Worm (Caenorhabditis elegans) whole organism, L1 larva: Measurements from ENCODE around the gene ZC190.2.

Experiments used
- C04F5.9 ChIP-seq: sonication (generic microtip); optimal IDR thresholded peaks from 2 replicates; lab custom pipeline; 2016; ENCODE audit warnings: missing genetic modification characterization, missing compliant biosample characterization
- C16A3.4 ChIP-seq: fragments of 150-350 bp; optimal IDR thresholded peaks from 2 replicates; lab custom pipeline; 2014; ENCODE audit warnings: missing biosample characterization, missing genetic modification characterization
- F16B12.6 ChIP-seq: fragments of 150-350 bp; optimal IDR thresholded peaks from 2 replicates; lab custom pipeline; 2014; ENCODE audit warnings: missing biosample characterization, missing genetic modification characterization
- Y116A8C.19 ChIP-seq: sonication (generic microtip); optimal IDR thresholded peaks from 2 replicates; lab custom pipeline; 2016; ENCODE audit warnings: missing compliant biosample characterization, missing genetic modification characterization, borderline replicate concordance
- blmp-1 ChIP-seq: fragments of 150-350 bp; optimal IDR thresholded peaks from 2 replicates; lab custom pipeline; 2014; ENCODE audit warnings: missing biosample characterization, missing genetic modification characterization
- ceh-8 ChIP-seq: fragments of 200-800 bp; sonication (Bioruptor generic); optimal IDR thresholded peaks from 2 replicates; lab custom pipeline; 2018; ENCODE audit warnings: mild to moderate bottlenecking, missing genetic modification characterization, moderate library complexity, missing compliant biosample characterization
- ceh-82 ChIP-seq, 3 experiments: fragments of 150-350 bp in 1 of 3; sonication (generic microtip) in 2 of 3; optimal IDR thresholded peaks; 2 replicates each; lab custom pipeline; 2014 to 2017; ENCODE audit warnings: missing biosample characterization in 3 of 3, missing genetic modification characterization in 3 of 3
- ceh-88 ChIP-seq: fragments of 200-800 bp; sonication (Bioruptor generic); IDR thresholded peaks from 2 replicates; pipeline ENCODE4 v1.3.6; 2022; ENCODE audit warnings: missing genetic modification characterization, missing compliant biosample characterization
- dsc-1 ChIP-seq: sonication (generic microtip); optimal IDR thresholded peaks from 2 replicates; lab custom pipeline; 2016; ENCODE audit warnings: mild to moderate bottlenecking, missing genetic modification characterization, missing compliant biosample characterization
- efl-1 ChIP-seq, 4 experiments: fragments of 150-350 bp; optimal IDR thresholded peaks in 3 of 4; peaks in 1 of 4; 1 replicate in 1 of 4; 2 replicates in 3 of 4; lab custom pipeline; 2014; ENCODE audit warnings: missing biosample characterization in 2 of 4, missing genetic modification characterization in 2 of 4, missing genetic modification reagents in 2 of 4
- elt-2 ChIP-seq: sonication (generic microtip); optimal IDR thresholded peaks from 2 replicates; lab custom pipeline; 2016; ENCODE audit warnings: missing genetic modification characterization, mild to moderate bottlenecking, inconsistent platforms, missing compliant biosample characterization, missing genetic modification reagents
- elt-3 ChIP-seq, 6 experiments: fragments of 150-350 bp in 1 of 6; sonication (generic microtip); optimal IDR thresholded peaks; 2 replicates each; lab custom pipeline; 2017 to 2018; ENCODE audit warnings: missing biosample characterization in 6 of 6, missing genetic modification characterization in 6 of 6, inconsistent platforms in 1 of 6
- fos-1 ChIP-seq: fragments of 150-350 bp; optimal IDR thresholded peaks from 2 replicates; lab custom pipeline; 2014; ENCODE audit warnings: missing biosample characterization, missing genetic modification characterization
- hlh-17 ChIP-seq: fragments of 200-800 bp; sonication (Bioruptor generic); optimal IDR thresholded peaks from 2 replicates; lab custom pipeline; 2018; ENCODE audit warnings: missing genetic modification characterization, mild to moderate bottlenecking, missing compliant biosample characterization, moderate library complexity, borderline replicate concordance
- lin-14 ChIP-seq: fragments of 200-800 bp; sonication (Bioruptor generic); optimal IDR thresholded peaks from 2 replicates; lab custom pipeline; 2018; ENCODE audit warnings: mild to moderate bottlenecking, missing genetic modification characterization, moderate library complexity, missing compliant biosample characterization
- lin-35 ChIP-seq, 2 experiments: fragments of 150-350 bp; optimal IDR thresholded peaks; 2 replicates each; lab custom pipeline; 2014; ENCODE audit warnings: missing biosample characterization in 2 of 2, missing genetic modification characterization in 2 of 2, missing genetic modification reagents in 2 of 2
- lir-3 ChIP-seq: sonication (generic microtip); optimal IDR thresholded peaks from 2 replicates; lab custom pipeline; 2016; ENCODE audit warnings: mild to moderate bottlenecking, missing genetic modification characterization, moderate library complexity, missing compliant biosample characterization; ENCODE audit not compliant: poor library complexity
- lsy-2 ChIP-seq, 2 experiments: fragments of 150-350 bp; optimal IDR thresholded peaks; 2 replicates each; lab custom pipeline; 2014; ENCODE audit warnings: missing biosample characterization in 2 of 2, missing genetic modification characterization in 2 of 2
- mdl-1 ChIP-seq, 2 experiments: fragments of 150-350 bp; optimal IDR thresholded peaks; 2 replicates each; lab custom pipeline; 2014 to 2017; ENCODE audit warnings: missing biosample characterization in 2 of 2, missing genetic modification characterization in 2 of 2, inconsistent platforms in 1 of 2
- mef-2 ChIP-seq: fragments of 150-350 bp; optimal IDR thresholded peaks from 2 replicates; lab custom pipeline; 2014; ENCODE audit warnings: missing biosample characterization, missing genetic modification characterization
- nhr-11 ChIP-seq: fragments of 150-350 bp; optimal IDR thresholded peaks from 2 replicates; lab custom pipeline; 2014; ENCODE audit warnings: missing biosample characterization, missing genetic modification characterization
- nhr-19 ChIP-seq: fragments of 200-800 bp; sonication (Bioruptor generic); conservative IDR thresholded peaks from 2 replicates; pipeline ENCODE4 v1.3.6; 2022; ENCODE audit warnings: missing genetic modification characterization, missing compliant biosample characterization
- nhr-20 ChIP-seq: sonication (generic microtip); optimal IDR thresholded peaks from 2 replicates; lab custom pipeline; 2016; ENCODE audit warnings: mild to moderate bottlenecking, missing genetic modification characterization, missing compliant biosample characterization
- nhr-71 ChIP-seq: sonication (generic microtip); optimal IDR thresholded peaks from 2 replicates; lab custom pipeline; 2016; ENCODE audit warnings: mild to moderate bottlenecking, missing genetic modification characterization, moderate library complexity, missing compliant biosample characterization
- nhr-76 ChIP-seq: sonication (generic microtip); optimal IDR thresholded peaks from 2 replicates; lab custom pipeline; 2017; ENCODE audit warnings: missing biosample characterization, missing genetic modification characterization
- nhr-85 ChIP-seq: sonication (generic microtip); peaks from one replicate; lab custom pipeline; 2016; ENCODE audit warnings: missing genetic modification characterization, inconsistent platforms, missing compliant biosample characterization
- pag-3 ChIP-seq: sonication (generic microtip); optimal IDR thresholded peaks from 2 replicates; lab custom pipeline; 2017; ENCODE audit warnings: missing genetic modification characterization, mild to moderate bottlenecking, missing compliant biosample characterization, antibody characterized with exemption, borderline replicate concordance; ENCODE audit not compliant: insufficient read depth
- rnt-1 ChIP-seq: sonication (generic microtip); optimal IDR thresholded peaks from 2 replicates; lab custom pipeline; 2016; ENCODE audit warnings: mild to moderate bottlenecking, missing genetic modification characterization, moderate library complexity, missing compliant biosample characterization
- skn-1 ChIP-seq: fragments of 150-350 bp; optimal IDR thresholded peaks from 2 replicates; lab custom pipeline; 2014; ENCODE audit warnings: missing biosample characterization, missing genetic modification characterization
- snpc-4 ChIP-seq: fragments of 150-350 bp; optimal IDR thresholded peaks from 2 replicates; lab custom pipeline; 2014; ENCODE audit warnings: missing biosample characterization, missing genetic modification characterization
- snu-23 ChIP-seq: sonication (generic microtip); optimal IDR thresholded peaks from 2 replicates; lab custom pipeline; 2016; ENCODE audit warnings: missing genetic modification characterization, missing compliant biosample characterization
- sox-4 ChIP-seq: sonication (generic microtip); optimal IDR thresholded peaks from 2 replicates; lab custom pipeline; 2016; ENCODE audit warnings: missing genetic modification characterization, missing compliant biosample characterization
- sup-37 ChIP-seq: fragments of 200-800 bp; sonication (Bioruptor generic); optimal IDR thresholded peaks from 2 replicates; lab custom pipeline; 2018; ENCODE audit warnings: mild to moderate bottlenecking, missing genetic modification characterization, missing compliant biosample characterization
- swsn-7 ChIP-seq: sonication (generic microtip); optimal IDR thresholded peaks from 2 replicates; lab custom pipeline; 2016; ENCODE audit warnings: missing genetic modification characterization, missing compliant biosample characterization
- tbx-2 ChIP-seq: sonication (generic microtip); optimal IDR thresholded peaks from 2 replicates; lab custom pipeline; 2016; ENCODE audit warnings: missing genetic modification characterization, missing compliant biosample characterization
- tlp-1 ChIP-seq: fragments of 150-350 bp; optimal IDR thresholded peaks from 2 replicates; lab custom pipeline; 2014; ENCODE audit warnings: missing biosample characterization, missing genetic modification characterization
- unc-130 ChIP-seq: fragments of 150-350 bp; optimal IDR thresholded peaks from 2 replicates; lab custom pipeline; 2017; ENCODE audit warnings: missing biosample characterization, missing genetic modification characterization, inconsistent platforms
- xbp-1 ChIP-seq: sonication (generic microtip); optimal IDR thresholded peaks from 2 replicates; lab custom pipeline; 2016; ENCODE audit warnings: missing genetic modification characterization, missing compliant biosample characterization
- zip-4 ChIP-seq: fragments of 200-800 bp; sonication (Bioruptor generic); optimal IDR thresholded peaks from 2 replicates; lab custom pipeline; 2018; ENCODE audit warnings: mild to moderate bottlenecking, missing genetic modification characterization, moderate library complexity, missing compliant biosample characterization
- ztf-4 ChIP-seq: fragments of 150-350 bp; optimal IDR thresholded peaks from 2 replicates; lab custom pipeline; 2014; ENCODE audit warnings: missing biosample characterization, missing genetic modification characterization

The ZC190.2 gene

ce11 chrV:8654460-8655419 lies 26.4 kb upstream of the ZC190.2 start:
- TF ChIP-seq zip-4 (GFP tag; lab: Kevin White, UChicago) (no peak), elt-2 (peak; percentile 41), rnt-1 (tag; lab: Kevin White, UChicago) (peak; percentile 31), lin-14 (GFP tag; lab: Kevin White, UChicago) (peak; percentile 70), lin-35 (GFP tag; optimal IDR thresholded peaks at IDR 0.05; lab: Kevin White, UChicago) (peak in 1 of 2 experiments; percentile 48)

DNA sequence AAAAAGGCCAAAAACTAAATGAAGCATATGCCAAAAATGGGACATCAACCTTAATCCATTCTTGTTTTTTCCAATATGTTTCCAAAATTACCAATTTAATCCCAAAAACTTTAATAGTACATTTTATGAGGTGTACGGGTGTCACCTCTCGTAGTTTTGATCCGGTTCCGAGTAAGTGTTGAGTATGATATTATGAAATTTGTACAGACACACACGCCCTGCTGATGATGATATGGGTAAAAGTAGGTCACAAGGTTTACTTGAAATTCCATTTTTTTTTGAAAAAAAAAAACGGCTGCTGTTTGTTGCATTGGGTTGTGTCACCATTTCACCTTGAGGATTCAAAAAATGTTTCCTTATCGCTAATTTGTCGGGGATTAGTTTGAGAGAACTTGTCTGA lies 23.2 kb upstream of the ZC190.2 start:
- TF ChIP-seq ceh-82 (tag; optimal IDR thresholded peaks at IDR 0.05; lab: Kevin White, UChicago) (no peak), F16B12.6 (tag; lab: Kevin White, UChicago) (no peak), efl-1 (optimal IDR thresholded peaks at IDR 0.05; lab: Kevin White, UChicago) (no peak), efl-1 (GFP tag; optimal IDR thresholded peaks at IDR 0.05 in 1 of 2; lab: Kevin White, UChicago) (peak in 1 of 2 experiments; percentile 79), lsy-2 (tag; optimal IDR thresholded peaks at IDR 0.05; lab: Kevin White, UChicago) (no peak), skn-1 (tag; lab: Kevin White, UChicago) (peak; percentile 80), nhr-85 (tag; lab: Kevin White, UChicago) (peak; percentile 51), nhr-19 (GFP tag; lab: Robert Waterston, UW) (no peak), lin-35 (GFP tag; optimal IDR thresholded peaks at IDR 0.05; lab: Kevin White, UChicago) (peak in 1 of 2 experiments; percentile 3)

DNA sequence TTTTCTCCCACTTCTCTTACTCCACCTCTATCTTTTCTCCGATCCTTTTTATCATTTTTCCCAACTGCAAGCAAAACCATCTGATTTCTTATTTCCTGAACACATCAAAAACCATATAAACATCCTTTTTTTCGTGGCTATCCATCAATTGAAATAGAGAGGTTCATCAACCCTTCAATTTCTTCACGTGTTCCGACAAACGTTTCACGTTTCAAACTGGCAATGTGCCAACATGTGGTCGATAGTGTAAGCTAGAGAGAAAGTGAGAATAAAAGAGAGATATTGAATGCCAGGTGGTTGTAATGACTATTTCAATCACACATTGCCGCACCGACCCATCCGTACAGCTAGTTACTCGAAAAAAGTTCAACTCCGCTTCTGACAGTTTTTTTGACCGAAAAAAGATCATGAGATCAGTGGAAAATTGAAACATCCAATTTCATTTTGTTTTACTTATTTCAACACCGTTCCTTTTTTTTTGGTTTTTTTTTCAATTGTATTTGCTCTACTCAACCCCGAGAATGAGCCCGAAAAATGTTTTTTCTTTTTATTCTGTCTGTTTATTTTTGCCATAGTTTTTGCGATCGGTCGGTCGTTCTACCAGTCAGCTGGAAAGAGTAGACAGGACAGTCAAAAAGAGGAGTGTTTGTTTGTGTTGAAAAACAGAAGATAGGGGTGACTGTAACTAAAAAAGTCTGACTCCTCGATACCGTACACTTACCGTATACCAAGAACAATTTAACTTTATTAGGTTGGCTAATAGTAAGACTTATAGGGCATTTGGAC lies 22.4 kb upstream of the ZC190.2 start:
- peak; percentile 56 for TF ChIP-seq blmp-1 (tag; lab: Kevin White, UChicago)
- peak; percentile 60 for TF ChIP-seq nhr-71
- TF ChIP-seq lsy-2 (tag; optimal IDR thresholded peaks at IDR 0.05; lab: Kevin White, UChicago) = peak in 1 of 2 experiments; percentile 52
- TF ChIP-seq tbx-2 (tag; lab: Kevin White, UChicago) = peak; percentile 8
- TF ChIP-seq snu-23 (GFP tag; lab: Kevin White, UChicago) = peak; percentile 43
- TF ChIP-seq tlp-1 = no peak
- peak; percentile 56 for TF ChIP-seq rnt-1 (tag; lab: Kevin White, UChicago)
- TF ChIP-seq sup-37 = peak; percentile 13
- peak; percentile 91 for TF ChIP-seq pag-3
- TF ChIP-seq mdl-1 (tag; optimal IDR thresholded peaks at IDR 0.05; lab: Kevin White, UChicago) = peak in 1 of 2 experiments; percentile 56
- TF ChIP-seq unc-130 (tag; lab: Kevin White, UChicago) = peak; percentile 15
- peak; percentile 7 for TF ChIP-seq ztf-4 (tag; lab: Kevin White, UChicago)
- no peak for TF ChIP-seq fos-1 (tag; lab: Kevin White, UChicago)
- peak; percentile 2 for TF ChIP-seq C16A3.4 (tag; lab: Kevin White, UChicago)
- no peak for TF ChIP-seq ceh-8 (GFP tag; lab: Kevin White, UChicago)
- peak; percentile 36 for TF ChIP-seq nhr-20 (tag; lab: Kevin White, UChicago)
- no peak for TF ChIP-seq snpc-4 (tag; lab: Kevin White, UChicago)
- TF ChIP-seq dsc-1 (tag; lab: Kevin White, UChicago) = peak; percentile 8
- TF ChIP-seq lin-14 (GFP tag; lab: Kevin White, UChicago) = peak; percentile 77
- TF ChIP-seq ceh-88 (GFP tag; lab: Robert Waterston, UW) = no peak
- no peak for TF ChIP-seq efl-1 (optimal IDR thresholded peaks at IDR 0.05; lab: Kevin White, UChicago)
- TF ChIP-seq efl-1 (GFP tag; optimal IDR thresholded peaks at IDR 0.05 in 1 of 2; lab: Kevin White, UChicago) = peak in 1 of 2 experiments; percentile 77

DNA sequence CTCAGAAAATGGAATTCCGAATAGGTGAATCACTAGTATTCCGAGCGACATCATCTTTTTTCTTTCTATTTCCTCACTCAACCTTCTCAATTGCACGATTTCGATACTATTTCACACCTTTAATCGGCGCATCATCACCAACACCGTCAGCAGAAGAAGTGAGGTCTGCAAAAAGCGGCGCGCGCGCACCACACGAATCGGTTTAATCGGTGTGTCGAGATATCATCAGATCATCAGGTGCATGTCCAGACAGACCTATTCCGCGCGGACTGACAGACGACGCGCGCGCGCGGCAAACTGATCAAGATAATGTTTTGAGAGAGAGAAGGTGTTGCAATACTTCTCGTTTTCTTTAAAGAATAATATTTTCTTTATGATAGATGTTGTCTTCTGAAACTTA lies 20.7 kb upstream of the ZC190.2 start:
- TF ChIP-seq nhr-11 = no peak
- peak; percentile 73 for TF ChIP-seq nhr-85 (tag; lab: Kevin White, UChicago)
- TF ChIP-seq lin-14 (GFP tag; lab: Kevin White, UChicago) = peak; percentile 41
- peak; percentile 22 for TF ChIP-seq rnt-1 (tag; lab: Kevin White, UChicago)
- no peak for TF ChIP-seq elt-3 (tag; optimal IDR thresholded peaks at IDR 0.05; lab: Kevin White, UChicago)
- no peak for TF ChIP-seq xbp-1 (tag; lab: Kevin White, UChicago)
- TF ChIP-seq sox-4 (tag; lab: Kevin White, UChicago) = no peak
- no peak for TF ChIP-seq mef-2 (tag; lab: Kevin White, UChicago)
- no peak for TF ChIP-seq lir-3 (tag; lab: Kevin White, UChicago)
- TF ChIP-seq nhr-71 = peak; percentile 1
- TF ChIP-seq C04F5.9 (tag; lab: Kevin White, UChicago) = no peak
- peak; percentile 73 for TF ChIP-seq blmp-1 (tag; lab: Kevin White, UChicago)
- TF ChIP-seq swsn-7 (tag; lab: Kevin White, UChicago) = no peak
- no peak for TF ChIP-seq hlh-17
- TF ChIP-seq snpc-4 (tag; lab: Kevin White, UChicago) = no peak
- TF ChIP-seq efl-1 (optimal IDR thresholded peaks at IDR 0.05; lab: Kevin White, UChicago) = no peak
- TF ChIP-seq efl-1 (GFP tag; optimal IDR thresholded peaks at IDR 0.05 in 1 of 2; lab: Kevin White, UChicago) = peak in 1 of 2 experiments; percentile 82
- TF ChIP-seq nhr-76 = no peak
- no peak for TF ChIP-seq Y116A8C.19 (tag; lab: Kevin White, UChicago)
